Fruit fly (Drosophila melanogaster) whole organism, adult: ENCODE data around the gene RpL37A.

Experiments
- CG11617 ChIP-seq: fragments of 200-800 bp; sonication (Bioruptor generic); optimal IDR thresholded peaks from 2 replicates; lab custom pipeline; 2017; ENCODE audit warnings: mild to moderate bottlenecking, missing biosample characterization, missing genetic modification reagents, missing genetic modification characterization
- CG12768 ChIP-seq: fragments of 200-800 bp; sonication (Bioruptor generic); optimal IDR thresholded peaks from 2 replicates; lab custom pipeline; 2017; ENCODE audit warnings: missing biosample characterization, missing genetic modification characterization, mild to moderate bottlenecking, moderate library complexity, missing genetic modification reagents
- CG14711 ChIP-seq: fragments of 200-800 bp; sonication (Bioruptor generic); optimal IDR thresholded peaks from 2 replicates; lab custom pipeline; 2018; ENCODE audit warnings: missing biosample characterization, mild to moderate bottlenecking, missing genetic modification characterization, moderate library complexity
- CG1620 ChIP-seq: fragments of 200-800 bp; sonication (Bioruptor generic); optimal IDR thresholded peaks from 2 replicates; lab custom pipeline; 2016; ENCODE audit warnings: missing biosample characterization, missing genetic modification characterization
- CG33017 ChIP-seq: fragments of 200-800 bp; sonication (Bioruptor generic); optimal IDR thresholded peaks from 2 replicates; lab custom pipeline; 2018; ENCODE audit warnings: missing biosample characterization, mild to moderate bottlenecking, missing genetic modification characterization, moderate library complexity
- CG5204 ChIP-seq: fragments of 200-800 bp; sonication (Bioruptor generic); optimal IDR thresholded peaks from 2 replicates; lab custom pipeline; 2016; ENCODE audit warnings: missing biosample characterization, missing genetic modification characterization
- CG7045 ChIP-seq: fragments of 200-800 bp; sonication (Bioruptor generic); optimal IDR thresholded peaks from 2 replicates; lab custom pipeline; 2017; ENCODE audit warnings: missing biosample characterization, mild to moderate bottlenecking, missing genetic modification characterization
- CG7101 ChIP-seq: fragments of 200-800 bp; sonication (Bioruptor generic); optimal IDR thresholded peaks from 2 replicates; lab custom pipeline; 2018; ENCODE audit warnings: missing biosample characterization, mild to moderate bottlenecking, missing genetic modification characterization, moderate library complexity
- Clk ChIP-seq: fragments of 200-800 bp; sonication (Bioruptor generic); optimal IDR thresholded peaks from 2 replicates; lab custom pipeline; 2017; ENCODE audit warnings: missing biosample characterization, missing genetic modification characterization
- Crg-1 ChIP-seq: fragments of 200-800 bp; sonication (Bioruptor generic); optimal IDR thresholded peaks from 2 replicates; lab custom pipeline; 2016; ENCODE audit warnings: missing biosample characterization, missing genetic modification characterization
- Hr96 ChIP-seq: fragments of 200-800 bp; sonication (Bioruptor generic); optimal IDR thresholded peaks from 2 replicates; lab custom pipeline; 2016; ENCODE audit warnings: missing biosample characterization, missing genetic modification characterization
- Mnt ChIP-seq: fragments of 200-800 bp; sonication (Bioruptor generic); optimal IDR thresholded peaks from 2 replicates; lab custom pipeline; 2016; ENCODE audit warnings: missing biosample characterization, mild to moderate bottlenecking, missing genetic modification characterization
- bab1 ChIP-seq: fragments of 200-800 bp; sonication (Bioruptor generic); optimal IDR thresholded peaks from 3 replicates; lab custom pipeline; 2019; ENCODE audit warnings: missing biosample characterization, mild to moderate bottlenecking, missing genetic modification characterization, moderate library complexity
- cic ChIP-seq: fragments of 200-800 bp; sonication (Bioruptor generic); optimal IDR thresholded peaks from 2 replicates; lab custom pipeline; 2017; ENCODE audit warnings: missing biosample characterization, mild to moderate bottlenecking, missing genetic modification characterization, moderate library complexity
- cnc ChIP-seq, 2 experiments: fragments of >200 bp; optimal IDR thresholded peaks; 2 replicates each; lab custom pipeline; 2017
- kay ChIP-seq: fragments of 200-800 bp; sonication (Bioruptor generic); peaks from one replicate; lab custom pipeline; 2016; ENCODE audit warnings: missing biosample characterization, missing genetic modification characterization, borderline replicate concordance
- ovo ChIP-seq: fragments of 200-800 bp; sonication (Bioruptor generic); optimal IDR thresholded peaks from 2 replicates; lab custom pipeline; 2016; ENCODE audit warnings: missing biosample characterization, missing genetic modification characterization
- pad ChIP-seq: fragments of 200-800 bp; sonication (Bioruptor generic); optimal IDR thresholded peaks from 3 replicates; lab custom pipeline; 2017; ENCODE audit warnings: missing biosample characterization, missing genetic modification characterization, mild to moderate bottlenecking, moderate library complexity, missing genetic modification reagents
- tj ChIP-seq: fragments of 200-800 bp; sonication (Bioruptor generic); optimal IDR thresholded peaks from 3 replicates; lab custom pipeline; 2017; ENCODE audit warnings: missing biosample characterization, mild to moderate bottlenecking, missing genetic modification characterization, moderate library complexity
- toe ChIP-seq: fragments of 200-800 bp; sonication (Bioruptor generic); optimal IDR thresholded peaks from 2 replicates; lab custom pipeline; 2016; ENCODE audit warnings: missing biosample characterization, missing genetic modification characterization

RpL37A gene

DNA sequence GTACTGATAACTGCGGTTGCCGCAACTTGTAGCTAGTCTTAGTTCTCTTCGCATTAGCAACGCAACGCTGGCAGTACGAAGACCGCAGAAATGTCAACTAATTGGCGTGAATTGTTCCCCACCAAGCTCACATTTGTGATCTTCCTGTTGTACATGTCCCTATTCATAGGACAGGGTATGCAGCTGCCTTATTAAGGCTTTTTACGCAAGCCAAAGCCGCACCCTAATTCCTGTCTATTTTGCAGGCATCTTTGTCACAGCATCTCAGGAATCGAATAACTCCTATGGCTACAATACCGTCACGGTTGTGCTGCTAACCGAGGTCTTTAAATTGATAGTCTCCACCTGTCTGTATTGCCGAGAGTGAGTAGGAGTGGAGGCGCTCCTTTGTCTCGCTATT, 17.8 kb upstream of the RpL37A start, which contains the start of gene eIF3h:
Gene eIF3h, minus strand, starts transcription at position 101 of the 400 bp plus-strand sequence.
- TF ChIP-seq Clk (GFP tag; lab: Kevin White, UChicago) (no peak), CG5204 (no peak), ovo (GFP tag; lab: Kevin White, UChicago) (no peak), toe (no peak), kay (no peak), CG7045 (no peak), CG11617 (GFP tag; lab: Kevin White, UChicago) (no peak)

- no peak for TF ChIP-seq CG12768 (GFP tag; lab: Kevin White, UChicago)
- no peak for TF ChIP-seq CG33017 (tag; lab: Kevin White, UChicago)
- no peak for TF ChIP-seq CG7045
- TF ChIP-seq ovo (GFP tag; lab: Kevin White, UChicago) = peak; percentile 82
- no peak for TF ChIP-seq CG5204
- no peak for TF ChIP-seq cnc (optimal IDR thresholded peaks at IDR 0.05; lab: Kevin White, UChicago)
- peak; percentile 4 for TF ChIP-seq pad (GFP tag; lab: Kevin White, UChicago)
- no peak for TF ChIP-seq Hr96
- TF ChIP-seq cic (GFP tag; lab: Kevin White, UChicago) = peak; percentile 59
- peak; percentile 35 for TF ChIP-seq Crg-1
- no peak for TF ChIP-seq Clk (GFP tag; lab: Kevin White, UChicago)
- peak; percentile 28 for TF ChIP-seq CG7101 (tag; lab: Kevin White, UChicago)
- peak; percentile 40 for TF ChIP-seq bab1 (GFP tag; lab: Kevin White, UChicago)
- TF ChIP-seq CG1620 (GFP tag; lab: Kevin White, UChicago) = peak; percentile 40
- TF ChIP-seq kay = no peak
- TF ChIP-seq tj (GFP tag; lab: Kevin White, UChicago) = no peak
- no peak for TF ChIP-seq toe
- peak; percentile 10 for TF ChIP-seq Mnt
- no peak for TF ChIP-seq CG11617 (GFP tag; lab: Kevin White, UChicago)
- TF ChIP-seq CG14711 (tag; lab: Kevin White, UChicago) = peak; percentile 2
Observed at dm6 chr2L:5054953-5055352, 15.8 kb upstream of the RpL37A start, which contains the start of the genes CG14036 and His3.3A. Gene CG14036 (minus strand): TSS chr2L:5055016. Gene His3.3A (plus strand): TSS chr2L:5055058.

DNA sequence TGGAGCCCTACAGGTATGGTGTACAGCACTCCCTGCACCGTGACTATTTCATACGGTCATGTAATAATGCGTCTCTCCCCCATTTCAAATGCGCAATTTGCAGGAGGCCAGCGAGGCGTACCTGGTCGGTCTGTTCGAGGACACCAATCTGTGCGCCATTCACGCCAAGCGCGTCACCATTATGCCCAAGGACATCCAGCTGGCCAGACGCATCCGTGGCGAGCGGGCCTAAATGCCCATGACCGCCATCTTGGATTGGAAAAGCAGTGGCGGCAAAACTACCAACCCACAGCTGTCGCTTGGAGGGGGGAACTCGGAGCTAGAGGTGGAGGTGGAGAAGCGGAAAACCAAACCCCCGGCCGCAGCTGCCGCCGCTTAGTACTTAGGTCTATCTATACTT, 15.2 kb upstream of the RpL37A start:
- no peak for TF ChIP-seq pad (GFP tag; lab: Kevin White, UChicago)
- no peak for TF ChIP-seq bab1 (GFP tag; lab: Kevin White, UChicago)
- TF ChIP-seq cic (GFP tag; lab: Kevin White, UChicago) = peak; percentile 1
- TF ChIP-seq toe = no peak

dm6 chr2L:5058094-5058493, 12.7 kb upstream of the RpL37A start, which contains the start of gene Nepl3:
Gene Nepl3 (minus strand): TSS chr2L:5058248.
- TF ChIP-seq CG7045 (no peak), CG14711 (tag; lab: Kevin White, UChicago) (no peak), cnc (optimal IDR thresholded peaks at IDR 0.05; lab: Kevin White, UChicago) (no peak), CG11617 (GFP tag; lab: Kevin White, UChicago) (no peak), CG7101 (tag; lab: Kevin White, UChicago) (no peak), CG33017 (tag; lab: Kevin White, UChicago) (no peak), CG12768 (GFP tag; lab: Kevin White, UChicago) (no peak), ovo (GFP tag; lab: Kevin White, UChicago) (no peak), pad (GFP tag; lab: Kevin White, UChicago) (no peak), Clk (GFP tag; lab: Kevin White, UChicago) (no peak), Hr96 (no peak)

dm6 chr2L:5059645-5060254, 11.0 kb upstream of the RpL37A start, which contains the start of gene Rpn11:
Gene Rpn11 (minus strand): TSS chr2L:5059790.
- peak; percentile 23 for TF ChIP-seq Clk (GFP tag; lab: Kevin White, UChicago)
- peak; percentile 52 for TF ChIP-seq pad (GFP tag; lab: Kevin White, UChicago)
- TF ChIP-seq Hr96 = no peak
- peak; percentile 28 for TF ChIP-seq Mnt
- peak; percentile 97 for TF ChIP-seq tj (GFP tag; lab: Kevin White, UChicago)
- TF ChIP-seq CG7045 = peak; percentile 51
- peak; percentile 94 to 98 for TF ChIP-seq cnc (optimal IDR thresholded peaks at IDR 0.05; lab: Kevin White, UChicago)
- peak; percentile 72 for TF ChIP-seq CG11617 (GFP tag; lab: Kevin White, UChicago)
- TF ChIP-seq CG1620 (GFP tag; lab: Kevin White, UChicago) = peak; percentile 77
- peak; percentile 56 for TF ChIP-seq CG12768 (GFP tag; lab: Kevin White, UChicago)
- TF ChIP-seq ovo (GFP tag; lab: Kevin White, UChicago) = peak; percentile 63
- TF ChIP-seq Crg-1 = peak; percentile 57
- peak; percentile 56 for TF ChIP-seq CG7101 (tag; lab: Kevin White, UChicago)
- peak; percentile 74 for TF ChIP-seq CG33017 (tag; lab: Kevin White, UChicago)
- peak; percentile 62 for TF ChIP-seq CG14711 (tag; lab: Kevin White, UChicago)
- TF ChIP-seq bab1 (GFP tag; lab: Kevin White, UChicago) = peak; percentile 64
- no peak for TF ChIP-seq cic (GFP tag; lab: Kevin White, UChicago)
- no peak for TF ChIP-seq kay
- TF ChIP-seq toe = no peak

DNA sequence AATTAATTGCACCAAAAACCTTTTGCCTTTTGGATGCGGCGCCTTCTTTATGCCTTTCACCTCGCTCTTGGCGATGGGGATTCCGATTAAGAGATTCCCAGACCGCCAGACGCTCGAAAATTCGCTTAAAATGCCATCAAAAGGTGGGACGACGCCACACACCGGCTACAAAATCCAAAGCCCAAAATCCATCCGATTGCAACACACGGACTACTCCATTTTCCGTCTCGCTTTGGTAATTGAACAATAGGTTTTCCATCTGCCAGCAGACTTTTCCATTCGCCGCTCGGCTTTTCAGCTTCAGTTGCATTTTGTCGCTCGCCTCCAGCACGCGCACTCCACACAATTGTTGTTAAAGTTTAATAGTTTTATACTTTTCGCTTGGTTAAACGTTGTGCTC, 10.2 kb upstream of the RpL37A start, which contains the start of gene qtc:
Gene qtc, plus strand, starts transcription at position 301 of the 400 bp plus-strand sequence.
- TF ChIP-seq Crg-1 (no peak), CG7045 (no peak)
